Worm (Caenorhabditis elegans): ENCODE results near the gene Y69A2AR.12.

The Y69A2AR.12 gene

ce11 chrIV:2616853-2617252 is 48.4 kb downstream of the Y69A2AR.12 start:
- TF ChIP-seq mep-1 (tag; optimal IDR thresholded peaks at IDR 0.05) (no peak), ceh-28 (tag; optimal IDR thresholded peaks at IDR 0.05) (peak; percentile 73), lin-1 (GFP tag; IDR thresholded peaks at IDR 0.05) (no peak), hlh-11 (tag; optimal IDR thresholded peaks at IDR 0.05) (no peak), mdl-1 (tag; optimal IDR thresholded peaks at IDR 0.05) (no peak)

- peak in 1 of 2 experiments; percentile 10 for TF ChIP-seq mdl-1 (tag; optimal IDR thresholded peaks at IDR 0.05)
- peak; percentile 77 for TF ChIP-seq hlh-11 (tag; optimal IDR thresholded peaks at IDR 0.05)
- peak in 1 of 2 experiments; percentile 89 for TF ChIP-seq hif-1 (tag; optimal IDR thresholded peaks at IDR 0.05)
- TF ChIP-seq Y75B8A.6 (GFP tag; IDR thresholded peaks at IDR 0.05): no peak
- TF ChIP-seq ceh-32 (tag; optimal IDR thresholded peaks at IDR 0.05; ENCODE audit: poor library complexity): no peak
- TF ChIP-seq dmd-6 (GFP tag; IDR thresholded peaks at IDR 0.05): peak; percentile 86
- TF ChIP-seq ctbp-1 (GFP tag; IDR thresholded peaks at IDR 0.05): no peak
- peak; percentile 51 for TF ChIP-seq nhr-28 (tag; optimal IDR thresholded peaks at IDR 0.05)
- TF ChIP-seq attf-4 (tag; optimal IDR thresholded peaks at IDR 0.05): no peak
- no peak for TF ChIP-seq lim-7 (GFP tag; IDR thresholded peaks at IDR 0.05)
- TF ChIP-seq dve-1 (tag; optimal IDR thresholded peaks at IDR 0.05; ENCODE audit: insufficient read depth): peak; percentile 79
- no peak for TF ChIP-seq daf-16 (GFP tag; optimal IDR thresholded peaks at IDR 0.05)
- TF ChIP-seq daf-16 (tag; optimal IDR thresholded peaks at IDR 0.05): peak; percentile 60
- TF ChIP-seq nhr-48 (tag; optimal IDR thresholded peaks at IDR 0.05): peak; percentile 72
- peak; percentile 86 for TF ChIP-seq pqm-1 (tag; optimal IDR thresholded peaks at IDR 0.05)
- TF ChIP-seq spr-3 (GFP tag; optimal IDR thresholded peaks at IDR 0.05): no peak
- TF ChIP-seq php-3 (GFP tag; IDR thresholded peaks at IDR 0.05): peak; percentile 84
- peak; percentile 96 for TF ChIP-seq aha-1 (tag)
- no peak for TF ChIP-seq T26A8.4 (GFP tag; IDR thresholded peaks at IDR 0.05)
- TF ChIP-seq T20F7.1 (GFP tag; optimal IDR thresholded peaks at IDR 0.05): peak; percentile 5
- no peak for TF ChIP-seq madf-5 (GFP tag; IDR thresholded peaks at IDR 0.05)
- TF ChIP-seq lin-29 (GFP tag; IDR thresholded peaks at IDR 0.05): no peak
- TF ChIP-seq nhr-77 (tag; optimal IDR thresholded peaks at IDR 0.05): peak; percentile 61
- TF ChIP-seq nhr-41 (GFP tag; IDR thresholded peaks at IDR 0.05): peak; percentile 70; the same call in 1 of the 2 replicates
- TF ChIP-seq nhr-102 (tag; optimal IDR thresholded peaks at IDR 0.05): peak; percentile 60
- TF ChIP-seq ceh-62 (tag; optimal IDR thresholded peaks at IDR 0.05): no peak
Observed at ce11 chrIV:2618611-2619010, 50.2 kb downstream of the Y69A2AR.12 start, which contains the start of gene smf-3. Gene smf-3 (plus strand): TSS chrIV:2618869.

Measured in whole organism, L4 larva.